Worm (Caenorhabditis elegans): ENCODE results near the gene mix-1.

Gene mix-1

ce11 chrII:10873631-10874030, 49.6 kb downstream of the mix-1 start, which contains the start of gene orc-2:
Gene orc-2 (plus strand): TSS chrII:10873931.
- TF ChIP-seq lin-35 (GFP tag; optimal IDR thresholded peaks at IDR 0.05) (no peak), ztf-6 (GFP tag; IDR thresholded peaks at IDR 0.05) (no peak), madf-3 (GFP tag; IDR thresholded peaks at IDR 0.05) (no peak), F55B11.4 (tag; optimal IDR thresholded peaks at IDR 0.05; ENCODE audit: borderline replicate concordance, insufficient read depth) (no peak), F10E7.11 (tag; optimal IDR thresholded peaks at IDR 0.05) (no peak), Y79H2A.3 (GFP tag; conservative IDR thresholded peaks at IDR 0.05) (no peak), C06A6.2 (GFP tag; conservative IDR thresholded peaks at IDR 0.05) (no peak), madf-6 (GFP tag; IDR thresholded peaks at IDR 0.05) (no peak), die-1 (tag; optimal IDR thresholded peaks at IDR 0.05) (no peak), B0261.1 (tag; optimal IDR thresholded peaks at IDR 0.05) (no peak), efl-1 (GFP tag; optimal IDR thresholded peaks at IDR 0.05) (no peak), athp-1 (tag; optimal IDR thresholded peaks at IDR 0.05) (no peak), nhr-80 (tag; optimal IDR thresholded peaks at IDR 0.05) (no peak), lin-26 (GFP tag; IDR thresholded peaks at IDR 0.05) (no peak), xnd-1 (tag; optimal IDR thresholded peaks at IDR 0.05) (no peak), lin-40 (tag; optimal IDR thresholded peaks at IDR 0.05) (no peak), snpc-1.3 (tag; optimal IDR thresholded peaks at IDR 0.05; ENCODE audit: insufficient read depth) (no peak)

- TF ChIP-seq C17E4.6 (GFP tag; IDR thresholded peaks at IDR 0.05), result no peak
- no peak for TF ChIP-seq snpc-1.1 (tag; optimal IDR thresholded peaks at IDR 0.05; ENCODE audit: insufficient read depth)
- no peak for TF ChIP-seq fkh-3 (tag; optimal IDR thresholded peaks at IDR 0.05)
- TF ChIP-seq F37B4.10 (GFP tag; IDR thresholded peaks at IDR 0.05), result no peak
- TF ChIP-seq B0019.2 (GFP tag; conservative IDR thresholded peaks at IDR 0.05), result no peak
- no peak for TF ChIP-seq nfyb-1 (GFP tag; IDR thresholded peaks at IDR 0.05)
- TF ChIP-seq atf-7 (tag; optimal IDR thresholded peaks at IDR 0.05), result no peak
- TF ChIP-seq attf-6 (GFP tag; IDR thresholded peaks at IDR 0.05), result no peak
- no peak for TF ChIP-seq T07F8.4 (tag; optimal IDR thresholded peaks at IDR 0.05)
- TF ChIP-seq cebp-2 (GFP tag; IDR thresholded peaks at IDR 0.05), result no peak
- no peak for TF ChIP-seq hsf-1 (GFP tag; IDR thresholded peaks at IDR 0.05)
- TF ChIP-seq die-1 (tag; optimal IDR thresholded peaks at IDR 0.05), result no peak
- TF ChIP-seq ekl-4 (GFP tag; IDR thresholded peaks at IDR 0.05), result no peak
- no peak for TF ChIP-seq ztf-28 (GFP tag; IDR thresholded peaks at IDR 0.05)
- TF ChIP-seq Y56A3A.18 (GFP tag; IDR thresholded peaks at IDR 0.05), result no peak
- TF ChIP-seq mcd-1 (GFP tag; IDR thresholded peaks at IDR 0.05), result no peak
Observed at ce11 chrII:10880625-10881024, 56.6 kb downstream of the mix-1 start, which contains the start of gene lurp-1. Gene lurp-1 (plus strand): TSS chrII:10880925.

- TF ChIP-seq ceh-91 (GFP tag; IDR thresholded peaks at IDR 0.05), result peak; percentile 74
- TF ChIP-seq dox-1 (GFP tag; IDR thresholded peaks at IDR 0.05), result 0 out of 2 replicates have a peak, but pooled peaks have one; percentile 50
- no peak for TF ChIP-seq F22D6.2 (tag; optimal IDR thresholded peaks at IDR 0.05)
- TF ChIP-seq F49E8.2 (tag; optimal IDR thresholded peaks at IDR 0.05; ENCODE audit: insufficient read depth), result peak; percentile 53
- TF ChIP-seq madf-8 (GFP tag; conservative IDR thresholded peaks at IDR 0.05), result peak; percentile 95
- no peak for TF ChIP-seq C06A6.2 (GFP tag; conservative IDR thresholded peaks at IDR 0.05)
- TF ChIP-seq tbp1 (GFP tag; optimal IDR thresholded peaks at IDR 0.05), result peak; percentile 22
- TF ChIP-seq pha-4 (tag; optimal IDR thresholded peaks at IDR 0.05), result no peak
- no peak for TF ChIP-seq fkh-3 (tag; optimal IDR thresholded peaks at IDR 0.05)
- TF ChIP-seq ekl-4 (GFP tag; IDR thresholded peaks at IDR 0.05), result no peak
- peak; percentile 82; the same call in 1 of the 2 replicates for TF ChIP-seq D2030.7 (GFP tag; IDR thresholded peaks at IDR 0.05)
- peak in 1 of 3 experiments; percentile 52 for TF ChIP-seq lin-35 (GFP tag; optimal IDR thresholded peaks at IDR 0.05)
- peak; percentile 35 for TF ChIP-seq snpc-1.3 (tag; optimal IDR thresholded peaks at IDR 0.05; ENCODE audit: insufficient read depth)
- peak; percentile 92 for TF ChIP-seq F33H1.4 (GFP tag; IDR thresholded peaks at IDR 0.05)
- peak; percentile 43 for TF ChIP-seq him-1 (tag; optimal IDR thresholded peaks at IDR 0.05)
- no peak for TF ChIP-seq ztf-26 (tag; optimal IDR thresholded peaks at IDR 0.05)
- no peak for TF ChIP-seq tbx-9 (tag; optimal IDR thresholded peaks at IDR 0.05; ENCODE audit: borderline replicate concordance)
- no peak for TF ChIP-seq aptf-3 (GFP tag; IDR thresholded peaks at IDR 0.05)
- no peak for TF ChIP-seq cebp-1 (GFP tag; IDR thresholded peaks at IDR 0.05)
- no peak for TF ChIP-seq cebp-1 (tag; optimal IDR thresholded peaks at IDR 0.05)
Observed at ce11 chrII:10884396-10884795, 60.4 kb downstream of the mix-1 start, which contains the start of gene egg-3. Gene egg-3 (minus strand): TSS chrII:10884441.

Data from whole organism, young adult.